Worm (Caenorhabditis elegans) whole organism, young adult: ENCODE results near the gene ndub-8.

Source experiments
- F33H1.4 ChIP-seq: fragments of 200-800 bp; sonication (Bioruptor generic); IDR thresholded peaks from 2 replicates; pipeline ENCODE4 v1.3.6; 2022; ENCODE audit warnings: missing genetic modification reagents, missing genetic modification characterization, missing compliant biosample characterization
- T26A5.8 ChIP-seq: sonication (generic microtip); optimal IDR thresholded peaks from 2 replicates; lab custom pipeline; 2016; ENCODE audit warnings: missing genetic modification characterization, missing compliant biosample characterization
- dpl-1 ChIP-seq: fragments of 150-350 bp; optimal IDR thresholded peaks from 2 replicates; lab custom pipeline; 2014; ENCODE audit warnings: missing biosample characterization, missing genetic modification reagents, missing genetic modification characterization
- hsf-1 ChIP-seq: fragments of 200-800 bp; sonication (Bioruptor generic); IDR thresholded peaks from 2 replicates; pipeline ENCODE4 v1.3.6; 2022; ENCODE audit warnings: missing genetic modification reagents, missing genetic modification characterization, missing compliant biosample characterization
- lin-40 ChIP-seq: sonication (generic microtip); optimal IDR thresholded peaks from 2 replicates; lab custom pipeline; 2016; ENCODE audit warnings: missing genetic modification characterization, mild to moderate bottlenecking, missing compliant biosample characterization, missing genotype, missing genetic modification reagents
- madf-8 ChIP-seq: fragments of 200-800 bp; sonication (Bioruptor generic); conservative IDR thresholded peaks from 2 replicates; pipeline ENCODE4 v1.3.6; 2022; ENCODE audit warnings: missing genetic modification reagents, missing genetic modification characterization, missing compliant biosample characterization
- nfya-1 ChIP-seq: sonication (generic microtip); optimal IDR thresholded peaks from 2 replicates; lab custom pipeline; 2017; ENCODE audit warnings: antibody characterized with exemption, missing compliant biosample characterization, missing genetic modification characterization, borderline replicate concordance; ENCODE audit not compliant: insufficient read depth
- tbp1 ChIP-seq: fragments of 200-800 bp; sonication (Bioruptor generic); optimal IDR thresholded peaks from 2 replicates; lab custom pipeline; 2018; ENCODE audit warnings: mild to moderate bottlenecking, missing genetic modification characterization, missing compliant biosample characterization
- unc-62 ChIP-seq: fragments of 150-350 bp; optimal IDR thresholded peaks from 2 replicates; lab custom pipeline; 2014; ENCODE audit warnings: missing biosample characterization, missing genetic modification reagents, missing genetic modification characterization

DNA sequence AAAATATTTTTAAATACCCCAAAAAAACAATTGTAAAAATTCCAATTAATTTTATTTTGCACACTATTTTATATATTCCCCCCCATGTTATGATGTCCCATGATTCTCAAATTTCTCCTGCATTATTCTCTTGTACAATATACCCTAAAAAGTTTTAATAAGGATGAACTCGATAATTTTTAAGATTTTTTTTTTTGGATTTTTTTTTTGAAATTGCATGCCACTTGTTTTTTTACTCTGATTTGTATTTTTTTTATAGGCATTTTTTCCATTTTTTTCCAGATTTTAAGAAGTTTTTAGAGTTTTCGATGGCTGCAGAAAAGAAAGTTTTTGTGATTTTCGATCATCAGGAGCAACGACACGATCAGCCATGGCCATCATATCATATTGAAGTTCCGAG lies 9.7 kb downstream of the ndub-8 start, which contains the start of gene hda-10:
- TF ChIP-seq hsf-1 (GFP tag; lab: Robert Waterston, UW) (no peak), T26A5.8 (no peak), lin-40 (tag; lab: Kevin White, UChicago) (no peak), dpl-1 (GFP tag; lab: Kevin White, UChicago) (no peak), nfya-1 (tag; lab: Kevin White, UChicago) (no peak), F33H1.4 (no peak), unc-62 (GFP tag; lab: Kevin White, UChicago) (no peak), madf-8 (no peak), tbp1 (GFP tag; lab: Kevin White, UChicago) (no peak)
